Fruit fly (Drosophila melanogaster): ENCODE results near the gene CG17349.

CG17349 gene

dm6 chr2L:19337971-19338732 is 32.1 kb upstream of the CG17349 start:
- TF ChIP-seq CG32121 (GFP tag; IDR thresholded peaks at IDR 0.05), result no peak
- TF ChIP-seq Ets98B (GFP tag; IDR thresholded peaks at IDR 0.05), result no peak
- no peak for TF ChIP-seq Pif1A (GFP tag; optimal IDR thresholded peaks at IDR 0.05)
- no peak for TF ChIP-seq Pif1B (GFP tag; optimal IDR thresholded peaks at IDR 0.05)
- no peak for TF ChIP-seq CG17806 (tag; optimal IDR thresholded peaks at IDR 0.05)
- no peak for TF ChIP-seq EcR (GFP tag; optimal IDR thresholded peaks at IDR 0.05)
- TF ChIP-seq CG4496 (GFP tag; IDR thresholded peaks at IDR 0.05), result no peak
- TF ChIP-seq CG9948 (tag; optimal IDR thresholded peaks at IDR 0.05), result no peak

DNA sequence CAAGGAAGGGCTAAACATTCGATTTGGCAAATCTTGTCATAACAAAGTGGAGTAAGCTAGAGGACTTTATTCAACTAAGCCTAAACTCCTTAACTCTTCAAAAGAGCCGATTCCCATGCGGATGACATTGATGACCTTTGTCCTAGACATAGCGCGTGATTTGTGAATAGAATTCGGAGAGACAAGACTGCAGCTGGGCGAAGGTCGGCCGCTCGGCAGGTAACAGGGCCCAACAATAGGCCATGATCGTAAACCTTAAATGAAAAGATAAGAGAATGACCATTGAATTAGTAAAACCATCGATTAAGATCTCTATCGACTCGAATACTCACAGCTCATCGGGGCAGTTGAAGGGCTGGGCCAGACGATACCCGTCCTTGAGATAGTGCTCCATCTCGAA is 31.2 kb upstream of the CG17349 start:
- TF ChIP-seq fd96Ca (GFP tag; IDR thresholded peaks at IDR 0.05) (no peak), CG8159 (tag; optimal IDR thresholded peaks at IDR 0.05) (no peak), CG34367 (tag; optimal IDR thresholded peaks at IDR 0.05) (no peak), CG17806 (tag; optimal IDR thresholded peaks at IDR 0.05) (no peak), Snoo (tag; optimal IDR thresholded peaks at IDR 0.05) (no peak), Pif1B (GFP tag; optimal IDR thresholded peaks at IDR 0.05) (no peak), EcR (GFP tag; optimal IDR thresholded peaks at IDR 0.05) (no peak), CG15710 (tag; optimal IDR thresholded peaks at IDR 0.05) (no peak), CG10348 (GFP tag; IDR thresholded peaks at IDR 0.05) (no peak), CG12605 (GFP tag; IDR thresholded peaks at IDR 0.05) (no peak), Ets98B (GFP tag; IDR thresholded peaks at IDR 0.05) (no peak), gl (tag; optimal IDR thresholded peaks at IDR 0.05) (no peak), CG9948 (tag; optimal IDR thresholded peaks at IDR 0.05) (no peak), Pif1A (GFP tag; optimal IDR thresholded peaks at IDR 0.05) (no peak), CG4496 (GFP tag; IDR thresholded peaks at IDR 0.05) (no peak), CG32121 (GFP tag; IDR thresholded peaks at IDR 0.05) (no peak)

- TF ChIP-seq Ets98B (GFP tag; IDR thresholded peaks at IDR 0.05), result no peak
- TF ChIP-seq Pif1A (GFP tag; optimal IDR thresholded peaks at IDR 0.05), result no peak
- no peak for TF ChIP-seq CG32121 (GFP tag; IDR thresholded peaks at IDR 0.05)
- TF ChIP-seq gl (tag; optimal IDR thresholded peaks at IDR 0.05), result no peak
- TF ChIP-seq CG13204 (GFP tag; optimal IDR thresholded peaks at IDR 0.05), result no peak
- TF ChIP-seq D1 (tag; optimal IDR thresholded peaks at IDR 0.05), result no peak
- no peak for TF ChIP-seq CG9948 (tag; optimal IDR thresholded peaks at IDR 0.05)
- no peak for TF ChIP-seq Snoo (tag; optimal IDR thresholded peaks at IDR 0.05)
Measured at dm6 chr2L:19341074-19341806, 29.0 kb upstream of the CG17349 start.

dm6 chr2L:19342018-19342417 is 28.2 kb upstream of the CG17349 start:
- peak; percentile 71 for TF ChIP-seq CG32121 (GFP tag; IDR thresholded peaks at IDR 0.05)
- peak; percentile 96 for TF ChIP-seq CG9948 (tag; optimal IDR thresholded peaks at IDR 0.05)
- no peak for TF ChIP-seq CG10348 (GFP tag; IDR thresholded peaks at IDR 0.05)
- peak; percentile 78 for TF ChIP-seq CG12605 (GFP tag; IDR thresholded peaks at IDR 0.05)
- TF ChIP-seq CG17806 (tag; optimal IDR thresholded peaks at IDR 0.05), result peak; percentile 97
- peak; percentile 94 for TF ChIP-seq CG15710 (tag; optimal IDR thresholded peaks at IDR 0.05)
- TF ChIP-seq CG8301 (tag; optimal IDR thresholded peaks at IDR 0.05), result peak; percentile 89
- TF ChIP-seq CG14655 (GFP tag; optimal IDR thresholded peaks at IDR 0.05), result peak; percentile 91
- TF ChIP-seq CG8159 (tag; optimal IDR thresholded peaks at IDR 0.05), result peak; percentile 94
- TF ChIP-seq gl (tag; optimal IDR thresholded peaks at IDR 0.05), result peak; percentile 93
- no peak for TF ChIP-seq Snoo (tag; optimal IDR thresholded peaks at IDR 0.05)
- TF ChIP-seq Pif1B (GFP tag; optimal IDR thresholded peaks at IDR 0.05), result peak; percentile 78
- peak; percentile 97 for TF ChIP-seq CG34367 (tag; optimal IDR thresholded peaks at IDR 0.05)
- peak; percentile 86 for TF ChIP-seq Ets98B (GFP tag; IDR thresholded peaks at IDR 0.05)
- TF ChIP-seq EcR (GFP tag; optimal IDR thresholded peaks at IDR 0.05), result no peak
- peak; percentile 80 for TF ChIP-seq rn (GFP tag; IDR thresholded peaks at IDR 0.05)
- TF ChIP-seq CG13204 (GFP tag; optimal IDR thresholded peaks at IDR 0.05), result peak; percentile 86
- TF ChIP-seq CG4496 (GFP tag; IDR thresholded peaks at IDR 0.05), result peak; percentile 92
- TF ChIP-seq D1 (tag; optimal IDR thresholded peaks at IDR 0.05), result peak; percentile 86
- peak; percentile 90 for TF ChIP-seq Pif1A (GFP tag; optimal IDR thresholded peaks at IDR 0.05)
- TF ChIP-seq fd96Ca (GFP tag; IDR thresholded peaks at IDR 0.05), result peak; percentile 83

DNA sequence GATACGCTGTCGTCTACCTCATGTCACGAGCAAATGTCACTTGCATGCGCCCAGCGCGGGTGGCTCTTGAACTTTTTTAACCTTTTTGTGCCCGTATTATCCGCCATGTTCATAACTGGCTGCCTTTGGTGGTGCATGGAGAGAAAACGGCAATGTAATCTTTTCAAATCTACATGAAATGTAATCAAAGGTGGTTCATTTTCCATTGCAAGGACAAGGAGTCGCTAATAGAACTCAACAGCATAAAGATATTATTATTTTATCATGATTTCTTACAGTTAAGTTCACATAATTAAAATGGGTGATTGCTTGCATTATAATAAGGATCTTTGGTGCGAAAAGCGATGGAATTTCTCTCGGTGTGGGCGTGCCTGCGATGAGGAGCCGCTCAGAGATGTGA is 27.5 kb upstream of the CG17349 start:
- no peak for TF ChIP-seq CG10348 (GFP tag; IDR thresholded peaks at IDR 0.05)
- TF ChIP-seq CG8301 (tag; optimal IDR thresholded peaks at IDR 0.05), result peak; percentile 32
- TF ChIP-seq fd96Ca (GFP tag; IDR thresholded peaks at IDR 0.05), result no peak
- peak; percentile 39 for TF ChIP-seq CG17806 (tag; optimal IDR thresholded peaks at IDR 0.05)
- TF ChIP-seq Snoo (tag; optimal IDR thresholded peaks at IDR 0.05), result no peak
- TF ChIP-seq CG13204 (GFP tag; optimal IDR thresholded peaks at IDR 0.05), result no peak
- TF ChIP-seq Pif1A (GFP tag; optimal IDR thresholded peaks at IDR 0.05), result peak; percentile 19
- TF ChIP-seq CG34367 (tag; optimal IDR thresholded peaks at IDR 0.05), result no peak
- TF ChIP-seq CG15710 (tag; optimal IDR thresholded peaks at IDR 0.05), result peak; percentile 24
- TF ChIP-seq D1 (tag; optimal IDR thresholded peaks at IDR 0.05), result no peak
- TF ChIP-seq CG14655 (GFP tag; optimal IDR thresholded peaks at IDR 0.05), result peak; percentile 54
- TF ChIP-seq EcR (GFP tag; optimal IDR thresholded peaks at IDR 0.05), result peak; percentile 9
- TF ChIP-seq CG4496 (GFP tag; IDR thresholded peaks at IDR 0.05), result no peak
- TF ChIP-seq Pif1B (GFP tag; optimal IDR thresholded peaks at IDR 0.05), result no peak
- peak; percentile 58 for TF ChIP-seq CG8159 (tag; optimal IDR thresholded peaks at IDR 0.05)
- no peak for TF ChIP-seq gl (tag; optimal IDR thresholded peaks at IDR 0.05)
- peak; percentile 23 for TF ChIP-seq CG9948 (tag; optimal IDR thresholded peaks at IDR 0.05)
